Fruit fly (Drosophila melanogaster): ENCODE data around the gene SH3PX1.

Gene SH3PX1

dm6 chr3L:9698193-9698642 lies 15.4 kb downstream of the SH3PX1 start, which contains the start of gene Ubc4 (continued):
- TF ChIP-seq vfl (GFP tag; optimal IDR thresholded peaks at IDR 0.05) (peak; percentile 13), maf-S (GFP tag; optimal IDR thresholded peaks at IDR 0.05) (no peak), Dll (GFP tag; IDR thresholded peaks at IDR 0.05; ENCODE audit: partially characterized antibody) (peak; percentile 87), CG13123 (GFP tag; optimal IDR thresholded peaks at IDR 0.05) (no peak), CG12299 (tag; optimal IDR thresholded peaks at IDR 0.05) (no peak), HmgD (GFP tag; optimal IDR thresholded peaks at IDR 0.05) (no peak), CG15011 (GFP tag; optimal IDR thresholded peaks at IDR 0.05) (no peak), CG9876 (GFP tag; optimal IDR thresholded peaks at IDR 0.05) (no peak), Dp (GFP tag; optimal IDR thresholded peaks at IDR 0.05) (peak; percentile 97), chif (GFP tag; optimal IDR thresholded peaks at IDR 0.05) (no peak), br (optimal IDR thresholded peaks at IDR 0.05) (no peak), grn (GFP tag; optimal IDR thresholded peaks at IDR 0.05) (no peak), CG8924 (tag; optimal IDR thresholded peaks at IDR 0.05) (no peak), grau (tag; optimal IDR thresholded peaks at IDR 0.05) (no peak), tx (GFP tag; optimal IDR thresholded peaks at IDR 0.05) (no peak), oc (tag; optimal IDR thresholded peaks at IDR 0.05) (no peak), CG10543 (GFP tag; optimal IDR thresholded peaks at IDR 0.05) (no peak), sd (tag; optimal IDR thresholded peaks at IDR 0.05) (no peak), Atf3 (GFP tag; optimal IDR thresholded peaks at IDR 0.05) (no peak), Neu2 (GFP tag; optimal IDR thresholded peaks at IDR 0.05; ENCODE audit: borderline replicate concordance) (no peak), HLH3B (GFP tag; IDR thresholded peaks at IDR 0.05) (no peak), corto (GFP tag; optimal IDR thresholded peaks at IDR 0.05) (no peak), sr (GFP tag; IDR thresholded peaks at IDR 0.05) (no peak), sim (GFP tag; IDR thresholded peaks at IDR 0.05) (no peak), CG2678 (tag; optimal IDR thresholded peaks at IDR 0.05) (no peak), TFAM (GFP tag; optimal IDR thresholded peaks at IDR 0.05) (no peak), CG13775 (GFP tag; optimal IDR thresholded peaks at IDR 0.05) (no peak), CG11696 (GFP tag; IDR thresholded peaks at IDR 0.05) (no peak), sob (GFP tag; IDR thresholded peaks at IDR 0.05) (no peak), CTCF (GFP tag; optimal IDR thresholded peaks at IDR 0.05) (peak; percentile 75), CG2120 (GFP tag; optimal IDR thresholded peaks at IDR 0.05) (peak; percentile 51), CG18764 (GFP tag; optimal IDR thresholded peaks at IDR 0.05) (no peak), cwo (GFP tag; optimal IDR thresholded peaks at IDR 0.05) (no peak), CG6813 (GFP tag; optimal IDR thresholded peaks at IDR 0.05) (no peak), peb (GFP tag; IDR thresholded peaks at IDR 0.05) (no peak), CrebB (tag; optimal IDR thresholded peaks at IDR 0.05) (no peak), CG13296 (GFP tag; optimal IDR thresholded peaks at IDR 0.05) (no peak), CG4820 (GFP tag; optimal IDR thresholded peaks at IDR 0.05) (no peak), unc-4 (GFP tag; IDR thresholded peaks at IDR 0.05; ENCODE audit: partially characterized antibody) (peak; percentile 90), ems (GFP tag; optimal IDR thresholded peaks at IDR 0.05) (no peak), salm (tag; optimal IDR thresholded peaks at IDR 0.05) (no peak), Blimp-1 (GFP tag; optimal IDR thresholded peaks at IDR 0.05) (no peak), Doc2 (GFP tag; IDR thresholded peaks at IDR 0.05) (no peak), CG4424 (GFP tag; optimal IDR thresholded peaks at IDR 0.05) (no peak), bcd (GFP tag; optimal IDR thresholded peaks at IDR 0.05) (no peak), BEAF-32 (GFP tag; optimal IDR thresholded peaks at IDR 0.05) (peak; percentile 92), CG6854 (GFP tag; optimal IDR thresholded peaks at IDR 0.05) (no peak), vvl (GFP tag; IDR thresholded peaks at IDR 0.05) (peak; percentile 58), CG10209 (GFP tag; optimal IDR thresholded peaks at IDR 0.05) (no peak), CG9932 (GFP tag; IDR thresholded peaks at IDR 0.05) (peak; percentile 48; the same call in 1 of the 2 replicates), CG10959 (GFP tag; IDR thresholded peaks at IDR 0.05) (no peak), CG32772 (GFP tag; IDR thresholded peaks at IDR 0.05) (no peak)

Data from whole organism, embryonic.